Worm (Caenorhabditis elegans) whole organism, L2 larva: ENCODE measurements around the gene R03E9.2.

Source experiments
- ama-1 ChIP-seq: fragments of 150-350 bp; optimal IDR thresholded peaks from 2 replicates; lab custom pipeline; 2018; ENCODE audit warnings: inconsistent platforms
- nhr-25 ChIP-seq: fragments of 150-350 bp; sonication (generic microtip); optimal IDR thresholded peaks from 3 replicates; lab custom pipeline; 2014; ENCODE audit warnings: missing biosample characterization, missing genetic modification characterization
- snpc-4 ChIP-seq: fragments of 150-350 bp; optimal IDR thresholded peaks from 2 replicates; lab custom pipeline; 2014; ENCODE audit warnings: missing biosample characterization, missing genetic modification characterization
- unc-62 ChIP-seq: fragments of 150-350 bp; optimal IDR thresholded peaks from 2 replicates; lab custom pipeline; 2014; ENCODE audit warnings: missing biosample characterization, missing genetic modification reagents, missing genetic modification characterization

- TF ChIP-seq unc-62 (GFP tag; lab: Kevin White, UChicago): no peak
- TF ChIP-seq snpc-4 (tag; lab: Kevin White, UChicago): no peak
- no peak for TF ChIP-seq ama-1 (lab: Kevin White, UChicago)
- TF ChIP-seq nhr-25 (tag; lab: Kevin White, UChicago): no peak
These were observed 19.8 kb downstream of the R03E9.2 start, which contains the start of gene nas-11 for ce11 chrX:6713277-6713676.
